Worm (Caenorhabditis elegans): ENCODE results near the gene ZK1127.3.

The ZK1127.3 gene

ce11 chrII:7050021-7050722 is 4.9 kb upstream of the ZK1127.3 start, which contains the start of the genes tcer-1 and ZK1127.5 (continued):
- TF ChIP-seq F49E8.2 (tag; optimal IDR thresholded peaks at IDR 0.05; ENCODE audit: borderline replicate concordance) (no peak), daf-19 (GFP tag; conservative IDR thresholded peaks at IDR 0.05) (no peak), nhr-28 (tag; optimal IDR thresholded peaks at IDR 0.05) (peak; percentile 18), mep-1 (tag; optimal IDR thresholded peaks at IDR 0.05) (peak; percentile 65), unc-130 (GFP tag; optimal IDR thresholded peaks at IDR 0.05) (peak; percentile 43), T20F7.1 (GFP tag; optimal IDR thresholded peaks at IDR 0.05) (peak; percentile 57), daf-12 (tag; optimal IDR thresholded peaks at IDR 0.05) (no peak), hlh-11 (tag; optimal IDR thresholded peaks at IDR 0.05) (no peak), ceh-44 (GFP tag; IDR thresholded peaks at IDR 0.05) (no peak), nhr-111 (GFP tag; optimal IDR thresholded peaks at IDR 0.05) (no peak), hif-1 (tag; optimal IDR thresholded peaks at IDR 0.05) (no peak), hlh-30 (tag; optimal IDR thresholded peaks at IDR 0.05; ENCODE audit: insufficient read depth) (peak; percentile 36), ces-1 (GFP tag; optimal IDR thresholded peaks at IDR 0.05) (no peak), lin-13 (GFP tag; optimal IDR thresholded peaks at IDR 0.05) (no peak), aha-1 (tag) (no peak), ceh-62 (tag; optimal IDR thresholded peaks at IDR 0.05) (no peak), ceh-20 (GFP tag; IDR thresholded peaks at IDR 0.05) (no peak), nhr-42 (GFP tag; IDR thresholded peaks at IDR 0.05) (no peak), pha-4 (GFP tag; IDR thresholded peaks at IDR 0.05) (no peak), pha-4 (tag; optimal IDR thresholded peaks at IDR 0.05) (no peak), dmd-9 (GFP tag; IDR thresholded peaks at IDR 0.05) (no peak), hmg-1.1 (GFP tag; IDR thresholded peaks at IDR 0.05) (no peak), nhr-48 (tag; optimal IDR thresholded peaks at IDR 0.05) (no peak), duxl-1 (tag; optimal IDR thresholded peaks at IDR 0.05; ENCODE audit: poor library complexity) (no peak), ama-1 (optimal IDR thresholded peaks at IDR 0.05) (no peak), daf-8 (GFP tag; IDR thresholded peaks at IDR 0.05) (no peak), Y105C5A.15 (GFP tag; IDR thresholded peaks at IDR 0.05) (no peak), rbr-2 (tag; optimal IDR thresholded peaks at IDR 0.05) (peak; percentile 30), spr-3 (GFP tag; optimal IDR thresholded peaks at IDR 0.05) (no peak), ceh-82 (tag; optimal IDR thresholded peaks at IDR 0.05) (no peak), mdl-1 (tag; optimal IDR thresholded peaks at IDR 0.05) (peak in 1 of 2 experiments; percentile 6), T26A8.4 (GFP tag; IDR thresholded peaks at IDR 0.05) (no peak), Y75B8A.6 (GFP tag; IDR thresholded peaks at IDR 0.05) (no peak), mdt-29 (GFP tag; IDR thresholded peaks at IDR 0.05) (no peak), spr-1 (tag; optimal IDR thresholded peaks at IDR 0.05) (no peak), ztf-7 (tag; optimal IDR thresholded peaks at IDR 0.05) (no peak), nhr-11 (tag; optimal IDR thresholded peaks at IDR 0.05) (no peak), vab-7 (GFP tag; IDR thresholded peaks at IDR 0.05) (no peak), zfp-3 (GFP tag; conservative IDR thresholded peaks at IDR 0.05) (no peak), daf-16 (GFP tag; optimal IDR thresholded peaks at IDR 0.05) (no peak), daf-16 (tag; optimal IDR thresholded peaks at IDR 0.05) (peak; percentile 31), F26F4.8 (GFP tag; conservative IDR thresholded peaks at IDR 0.05) (no peak), cey-2 (tag; optimal IDR thresholded peaks at IDR 0.05; ENCODE audit: borderline replicate concordance, insufficient read depth) (no peak), sdz-12 (GFP tag; optimal IDR thresholded peaks at IDR 0.05) (no peak), attf-4 (tag; optimal IDR thresholded peaks at IDR 0.05) (no peak), lin-29 (GFP tag; IDR thresholded peaks at IDR 0.05) (no peak), mxl-2 (GFP tag; conservative IDR thresholded peaks at IDR 0.05) (no peak), lsy-2 (tag; optimal IDR thresholded peaks at IDR 0.05) (peak in 1 of 2 experiments; percentile 83), madf-9 (GFP tag; conservative IDR thresholded peaks at IDR 0.05) (no peak), Y48G9A.11 (GFP tag; IDR thresholded peaks at IDR 0.05) (no peak), snpc-4 (tag; optimal IDR thresholded peaks at IDR 0.05) (no peak)
